Fruit fly (Drosophila melanogaster) ovary, adult (tissue): ENCODE results near the gene Tgs1.

Experiments
- CG17801 ChIP-seq: fragments of 200-800 bp; optimal IDR thresholded peaks from 2 replicates; lab custom pipeline; 2019; ENCODE audit warnings: missing biosample characterization, mild to moderate bottlenecking, missing genetic modification characterization, moderate library complexity; ENCODE audit not compliant: partially characterized antibody

The Tgs1 gene

dm6 chr3R:18275113-18275782 lies 19.9 kb downstream of the Tgs1 start:
- no peak for TF ChIP-seq CG17801 (GFP tag; lab: Kevin White, UChicago)

DNA sequence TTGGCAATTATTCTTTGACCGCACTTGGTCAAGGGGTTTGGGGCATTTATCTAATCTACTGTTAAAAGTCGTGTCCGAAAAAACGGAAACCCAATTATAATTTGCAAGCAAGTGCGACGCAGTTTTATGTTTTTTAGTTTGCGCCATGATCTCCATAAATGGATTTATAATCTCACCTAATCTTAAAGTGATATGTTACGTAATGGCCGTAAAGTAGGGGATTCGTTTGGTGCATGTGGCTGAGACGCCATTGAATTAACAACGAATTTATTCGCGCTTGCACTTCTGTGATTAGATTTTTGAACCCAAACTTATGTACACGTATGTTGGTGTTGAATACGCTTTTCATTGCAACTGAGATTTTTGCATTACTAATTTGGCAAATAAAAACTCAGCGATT lies 21.4 kb downstream of the Tgs1 start:
- TF ChIP-seq CG17801 (GFP tag; lab: Kevin White, UChicago): no peak

dm6 chr3R:18277406-18277805 lies 22.1 kb downstream of the Tgs1 start:
- no peak for TF ChIP-seq CG17801 (GFP tag; lab: Kevin White, UChicago)

dm6 chr3R:18279494-18279893 lies 24.2 kb downstream of the Tgs1 start, which contains the start of gene CG7142:
CG7142 (minus strand) TSS chr3R:18279522.
- TF ChIP-seq CG17801 (GFP tag; lab: Kevin White, UChicago): no peak

dm6 chr3R:18280133-18280532 lies 24.8 kb downstream of the Tgs1 start:
- TF ChIP-seq CG17801 (GFP tag; lab: Kevin White, UChicago): no peak

- no peak for TF ChIP-seq CG17801 (GFP tag; lab: Kevin White, UChicago)
Observed at dm6 chr3R:18280866-18281473, 25.6 kb downstream of the Tgs1 start.

- TF ChIP-seq CG17801 (GFP tag; lab: Kevin White, UChicago): no peak
Observed at dm6 chr3R:18283441-18283840, 28.1 kb downstream of the Tgs1 start, which contains the start of the genes CG14312 and CG8064. CG14312 (minus strand) TSS chr3R:18283528. CG8064 (plus strand) TSS chr3R:18283660.

DNA sequence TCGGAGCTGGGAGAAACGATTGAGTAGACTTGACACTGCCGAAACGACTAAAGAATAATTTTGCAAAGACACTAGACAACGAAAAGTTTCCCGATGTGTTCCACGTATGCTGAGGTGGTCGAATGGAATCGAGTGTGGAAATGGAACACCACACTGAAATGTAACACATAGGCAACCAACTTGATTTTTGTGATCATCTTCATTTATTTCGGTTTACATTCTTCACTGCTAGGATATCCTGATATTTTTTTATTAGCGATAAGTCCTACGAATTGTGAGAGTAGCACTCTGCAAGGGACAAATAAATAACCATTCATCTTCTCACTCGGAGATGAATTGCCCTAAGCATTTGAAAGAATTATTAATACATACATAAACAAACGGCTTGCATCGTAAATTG lies 33.3 kb downstream of the Tgs1 start, which contains the start of gene CG7131:
TSS of gene CG7131 (minus strand) at position 101 of the 400 bp plus-strand sequence.
- no peak for TF ChIP-seq CG17801 (GFP tag; lab: Kevin White, UChicago)

dm6 chr3R:18291831-18292230 lies 36.5 kb downstream of the Tgs1 start:
- TF ChIP-seq CG17801 (GFP tag; lab: Kevin White, UChicago): no peak

DNA sequence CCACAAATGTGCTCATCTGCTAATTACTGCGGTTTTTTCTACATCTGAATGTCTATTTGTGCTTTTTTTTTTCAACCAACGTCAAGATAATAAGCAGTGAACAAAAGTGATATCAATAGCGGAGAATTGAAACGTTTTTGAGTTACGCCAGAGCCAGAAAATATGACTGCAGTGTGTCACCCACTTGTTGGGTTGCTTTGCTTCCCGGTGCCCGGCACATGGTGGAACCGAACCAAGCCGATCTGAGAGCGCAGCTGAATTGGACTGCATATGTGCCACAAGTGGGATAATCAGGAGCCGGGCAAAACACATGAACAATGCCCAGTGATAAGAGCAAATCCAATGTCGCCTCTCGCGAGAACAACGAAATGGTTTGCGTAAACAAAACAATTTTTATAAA lies 37.0 kb downstream of the Tgs1 start:
- TF ChIP-seq CG17801 (GFP tag; lab: Kevin White, UChicago): no peak

- TF ChIP-seq CG17801 (GFP tag; lab: Kevin White, UChicago): no peak
Observed at dm6 chr3R:18294488-18294887, 39.2 kb downstream of the Tgs1 start.

dm6 chr3R:18295262-18295944 lies 40.1 kb downstream of the Tgs1 start:
- no peak for TF ChIP-seq CG17801 (GFP tag; lab: Kevin White, UChicago)

DNA sequence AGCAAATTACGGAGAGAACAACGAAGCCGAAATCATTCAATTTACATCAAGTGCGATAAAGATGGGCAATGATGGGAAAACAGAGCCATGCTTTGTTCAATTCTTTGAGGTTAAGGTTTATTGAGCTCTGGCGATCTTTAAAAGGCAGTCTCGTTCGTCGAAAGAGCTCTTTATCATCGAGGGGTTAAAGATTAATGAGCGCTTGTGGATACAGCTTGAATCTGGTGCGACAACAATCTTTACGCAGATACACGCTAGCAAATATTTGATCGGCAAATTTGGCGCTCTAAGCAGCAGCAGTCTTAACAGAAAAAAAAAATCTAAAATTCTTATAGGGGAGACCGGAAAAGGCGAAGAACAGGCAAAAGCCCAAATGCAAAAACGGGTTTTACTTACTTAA lies 40.8 kb downstream of the Tgs1 start:
- TF ChIP-seq CG17801 (GFP tag; lab: Kevin White, UChicago): no peak

- TF ChIP-seq CG17801 (GFP tag; lab: Kevin White, UChicago): no peak
Observed at dm6 chr3R:18296737-18297136, 41.4 kb downstream of the Tgs1 start.

dm6 chr3R:18297444-18298297 lies 42.3 kb downstream of the Tgs1 start:
- TF ChIP-seq CG17801 (GFP tag; lab: Kevin White, UChicago): no peak
